Worm (Caenorhabditis elegans) whole organism, L4/young adult: ENCODE measurements around the gene srz-11.
"Not testable (repeated sequence)": the region's sequence is repeated elsewhere in the genome, so short reads cannot be mapped to it uniquely, and the experiment has no call there.

Experiments
- W03F9.2 ChIP-seq: fragments of 150-350 bp; optimal IDR thresholded peaks from 2 replicates; lab custom pipeline; 2014; ENCODE audit warnings: missing biosample characterization, missing genetic modification characterization
- dao-5 ChIP-seq: sonication (generic microtip); optimal IDR thresholded peaks from 2 replicates; lab custom pipeline; 2016; ENCODE audit warnings: missing genotype, missing genetic modification characterization, moderate library complexity, missing compliant biosample characterization
- him-1 ChIP-seq: sonication (generic microtip); optimal IDR thresholded peaks from 2 replicates; lab custom pipeline; 2016; ENCODE audit warnings: missing genotype, missing genetic modification reagents, missing genetic modification characterization, missing compliant biosample characterization

The srz-11 gene

ce11 chrV:15162697-15163096 lies at the start of gene srz-11:
TSS of gene srz-11 (plus strand) at chrV:15163082.
- TF ChIP-seq W03F9.2 (tag; lab: Kevin White, UChicago) (no peak), dao-5 (tag; lab: Kevin White, UChicago) (no peak), him-1 (tag; lab: Kevin White, UChicago) (no peak)

- TF ChIP-seq W03F9.2 (tag; lab: Kevin White, UChicago) (no peak), him-1 (tag; lab: Kevin White, UChicago) (no peak), dao-5 (tag; lab: Kevin White, UChicago) (no peak)
Measured at ce11 chrV:15113992-15114391, 48.9 kb upstream of the srz-11 start, which contains the start of gene T01G5.6. TSS of gene T01G5.6 (minus strand) at chrV:15114092.

- not testable (repeated sequence) for TF ChIP-seq dao-5, W03F9.2, him-1 (tag; lab: Kevin White, UChicago)
Measured at ce11 chrV:15115968-15116367, 46.9 kb upstream of the srz-11 start, which contains the start of gene T01G5.8. TSS of gene T01G5.8 (plus strand) at chrV:15116268.

- TF ChIP-seq dao-5 (tag; lab: Kevin White, UChicago), result no peak
- TF ChIP-seq him-1 (tag; lab: Kevin White, UChicago), result no peak
- no peak for TF ChIP-seq W03F9.2 (tag; lab: Kevin White, UChicago)
Measured at ce11 chrV:15119517-15119916, 43.4 kb upstream of the srz-11 start, which contains the start of gene flor-1. TSS of gene flor-1 (minus strand) at chrV:15119617.

ce11 chrV:15125162-15125561 lies 37.7 kb upstream of the srz-11 start, which contains the start of gene ugt-30:
TSS of gene ugt-30 (minus strand) at chrV:15125262.
- TF ChIP-seq him-1, dao-5, W03F9.2 (tag; lab: Kevin White, UChicago): not testable (repeated sequence)

- TF ChIP-seq W03F9.2 (tag; lab: Kevin White, UChicago) (no peak), dao-5 (tag; lab: Kevin White, UChicago) (no peak), him-1 (tag; lab: Kevin White, UChicago) (no peak)
Measured at ce11 chrV:15127413-15127812, 35.5 kb upstream of the srz-11 start, which contains the start of gene srj-27. TSS of gene srj-27 (minus strand) at chrV:15127513.

- no peak for TF ChIP-seq dao-5 (tag; lab: Kevin White, UChicago)
Measured at ce11 chrV:15127955-15128354, 34.9 kb upstream of the srz-11 start, which contains the start of gene srr-7. TSS of gene srr-7 (plus strand) at chrV:15128255.

ce11 chrV:15132423-15132822 lies 30.5 kb upstream of the srz-11 start, which contains the start of gene str-171:
TSS of gene str-171 (minus strand) at chrV:15132523.
- no peak for TF ChIP-seq him-1 (tag; lab: Kevin White, UChicago)
- TF ChIP-seq W03F9.2 (tag; lab: Kevin White, UChicago), result no peak
- no peak for TF ChIP-seq dao-5 (tag; lab: Kevin White, UChicago)

ce11 chrV:15133812-15134211 lies 29.1 kb upstream of the srz-11 start:
- TF ChIP-seq W03F9.2 (tag; lab: Kevin White, UChicago) (no peak), him-1 (tag; lab: Kevin White, UChicago) (no peak), dao-5 (tag; lab: Kevin White, UChicago) (no peak)

- TF ChIP-seq dao-5 (tag; lab: Kevin White, UChicago), result no peak
- peak; percentile 65 for TF ChIP-seq W03F9.2 (tag; lab: Kevin White, UChicago)
- no peak for TF ChIP-seq him-1 (tag; lab: Kevin White, UChicago)
Measured at ce11 chrV:15136772-15137171, 26.1 kb upstream of the srz-11 start, which contains the start of gene aipl-1. TSS of gene aipl-1 (minus strand) at chrV:15136801.

- no peak for TF ChIP-seq W03F9.2 (tag; lab: Kevin White, UChicago)
- TF ChIP-seq dao-5 (tag; lab: Kevin White, UChicago), result no peak
- TF ChIP-seq him-1 (tag; lab: Kevin White, UChicago), result no peak
Measured at ce11 chrV:15139811-15140210, 23.1 kb upstream of the srz-11 start.

- TF ChIP-seq him-1 (tag; lab: Kevin White, UChicago) (no peak), W03F9.2 (tag; lab: Kevin White, UChicago) (no peak), dao-5 (tag; lab: Kevin White, UChicago) (no peak)
Measured at ce11 chrV:15140247-15140646, 22.6 kb upstream of the srz-11 start, which contains the start of gene K08F9.3. TSS of gene K08F9.3 (plus strand) at chrV:15140547.

ce11 chrV:15143285-15143684 lies 19.6 kb upstream of the srz-11 start, which contains the start of gene K08F9.1:
TSS of gene K08F9.1 (minus strand) at chrV:15143385.
- TF ChIP-seq dao-5 (tag; lab: Kevin White, UChicago) (no peak), W03F9.2 (tag; lab: Kevin White, UChicago) (no peak), him-1 (tag; lab: Kevin White, UChicago) (no peak)

ce11 chrV:15143798-15144197 lies 19.1 kb upstream of the srz-11 start, which contains the start of gene K08F9.4:
TSS of gene K08F9.4 (plus strand) at chrV:15144019.
- peak; percentile 64 for TF ChIP-seq W03F9.2 (tag; lab: Kevin White, UChicago)
- TF ChIP-seq him-1 (tag; lab: Kevin White, UChicago), result no peak
